Worm (Caenorhabditis elegans): ENCODE results near the gene F37B12.3.

DNA sequence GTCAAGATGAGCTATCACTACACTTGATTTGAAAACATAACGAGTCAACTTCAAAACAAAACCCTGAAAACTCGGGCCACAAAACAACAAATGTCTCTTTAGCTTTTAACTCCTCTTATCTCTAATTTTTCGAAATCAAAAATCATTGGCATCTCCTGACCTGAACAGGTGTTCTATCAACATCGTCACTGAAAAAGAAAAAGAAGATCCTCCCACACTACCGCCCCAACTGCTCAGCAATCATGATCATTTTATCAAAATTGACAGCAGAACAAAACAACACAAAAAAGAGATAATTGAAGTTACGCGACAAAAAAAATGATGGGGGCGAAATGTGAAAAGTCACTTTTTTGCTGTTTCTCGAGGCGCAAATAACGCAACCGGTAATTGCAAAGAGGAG lies 37.1 kb upstream of the F37B12.3 start:
- TF ChIP-seq lin-35 (GFP tag; optimal IDR thresholded peaks at IDR 0.05) (no peak), Y95B8A.8 (GFP tag; IDR thresholded peaks at IDR 0.05) (no peak)
